Worm (Caenorhabditis elegans) whole organism, L4/young adult: ENCODE data around the gene R07E5.15.

Experiments used
- W03F9.2 ChIP-seq: fragments of 150-350 bp; optimal IDR thresholded peaks from 2 replicates; lab custom pipeline; 2014; ENCODE audit warnings: missing biosample characterization, missing genetic modification characterization
- dao-5 ChIP-seq: sonication (generic microtip); optimal IDR thresholded peaks from 2 replicates; lab custom pipeline; 2016; ENCODE audit warnings: missing genotype, missing genetic modification characterization, moderate library complexity, missing compliant biosample characterization
- him-1 ChIP-seq: sonication (generic microtip); optimal IDR thresholded peaks from 2 replicates; lab custom pipeline; 2016; ENCODE audit warnings: missing genotype, missing genetic modification reagents, missing genetic modification characterization, missing compliant biosample characterization

DNA sequence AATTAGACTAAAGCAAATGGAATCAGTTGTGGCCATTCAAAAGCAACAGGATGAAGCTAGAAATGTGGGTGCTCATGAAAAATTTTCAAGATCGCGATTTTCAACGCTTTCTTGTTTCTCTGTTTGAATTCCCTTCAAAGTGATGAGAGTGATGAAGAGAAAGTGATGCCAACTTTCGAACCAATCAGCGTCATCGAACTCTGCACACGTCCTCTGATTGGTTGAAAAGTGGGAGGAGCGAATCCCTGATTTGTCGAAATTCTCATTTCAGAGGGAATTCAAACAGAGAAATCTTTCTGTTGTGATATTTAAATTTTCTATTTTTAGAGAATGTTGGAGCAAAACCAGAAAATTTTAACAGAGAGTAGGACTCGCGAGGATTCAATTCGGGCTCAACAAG, 19.1 kb upstream of the R07E5.15 start:
- TF ChIP-seq him-1, result no peak
- TF ChIP-seq W03F9.2 (tag; lab: Kevin White, UChicago), result no peak
- no peak for TF ChIP-seq dao-5 (tag; lab: Kevin White, UChicago)
